Fruit fly (Drosophila melanogaster): Measurements from ENCODE around the gene CG9270.

The CG9270 gene

dm6 chr2L:20943148-20943547 is 9.2 kb upstream of the CG9270 start:
- TF ChIP-seq CG7045 (GFP tag; optimal IDR thresholded peaks at IDR 0.05) (no peak), CG7101 (tag; optimal IDR thresholded peaks at IDR 0.05) (no peak), CG5204 (GFP tag; optimal IDR thresholded peaks at IDR 0.05) (no peak), Mnt (GFP tag; optimal IDR thresholded peaks at IDR 0.05) (no peak), CG11617 (GFP tag; optimal IDR thresholded peaks at IDR 0.05) (no peak), CG1620 (GFP tag; optimal IDR thresholded peaks at IDR 0.05) (no peak), bab1 (GFP tag; optimal IDR thresholded peaks at IDR 0.05) (no peak), toe (GFP tag; optimal IDR thresholded peaks at IDR 0.05) (no peak), cnc (optimal IDR thresholded peaks at IDR 0.05) (no peak), tj (GFP tag; optimal IDR thresholded peaks at IDR 0.05) (no peak), kay (GFP tag; ENCODE audit: borderline replicate concordance) (no peak), cic (GFP tag; optimal IDR thresholded peaks at IDR 0.05) (no peak)

- TF ChIP-seq cic (GFP tag; optimal IDR thresholded peaks at IDR 0.05) (no peak), Crg-1 (GFP tag; optimal IDR thresholded peaks at IDR 0.05) (no peak), cnc (optimal IDR thresholded peaks at IDR 0.05) (no peak), tj (GFP tag; optimal IDR thresholded peaks at IDR 0.05) (no peak), CG7101 (tag; optimal IDR thresholded peaks at IDR 0.05) (no peak), toe (GFP tag; optimal IDR thresholded peaks at IDR 0.05) (no peak), CG11617 (GFP tag; optimal IDR thresholded peaks at IDR 0.05) (no peak)
Observed at dm6 chr2L:20942206-20942863, 8.4 kb upstream of the CG9270 start.

- TF ChIP-seq toe (GFP tag; optimal IDR thresholded peaks at IDR 0.05): no peak
- no peak for TF ChIP-seq kay (GFP tag; ENCODE audit: borderline replicate concordance)
- TF ChIP-seq ovo (GFP tag; optimal IDR thresholded peaks at IDR 0.05): no peak
Observed at dm6 chr2L:20940738-20941137, 6.8 kb upstream of the CG9270 start.

- TF ChIP-seq CG5204 (GFP tag; optimal IDR thresholded peaks at IDR 0.05) (no peak), Mnt (GFP tag; optimal IDR thresholded peaks at IDR 0.05) (no peak), CG7045 (GFP tag; optimal IDR thresholded peaks at IDR 0.05) (no peak), bab1 (GFP tag; optimal IDR thresholded peaks at IDR 0.05) (no peak), CG7101 (tag; optimal IDR thresholded peaks at IDR 0.05) (no peak), tj (GFP tag; optimal IDR thresholded peaks at IDR 0.05) (no peak), Crg-1 (GFP tag; optimal IDR thresholded peaks at IDR 0.05) (no peak), cic (GFP tag; optimal IDR thresholded peaks at IDR 0.05) (no peak), ovo (GFP tag; optimal IDR thresholded peaks at IDR 0.05) (no peak), CG11617 (GFP tag; optimal IDR thresholded peaks at IDR 0.05) (no peak), Clk (GFP tag; optimal IDR thresholded peaks at IDR 0.05) (no peak), pad (GFP tag; optimal IDR thresholded peaks at IDR 0.05) (no peak), toe (GFP tag; optimal IDR thresholded peaks at IDR 0.05) (no peak), CG14711 (tag; optimal IDR thresholded peaks at IDR 0.05) (no peak)
Observed at dm6 chr2L:20939632-20940031, 5.7 kb upstream of the CG9270 start.

dm6 chr2L:20937395-20937794 is 3.5 kb upstream of the CG9270 start:
- TF ChIP-seq Crg-1 (GFP tag; optimal IDR thresholded peaks at IDR 0.05) (no peak), bab1 (GFP tag; optimal IDR thresholded peaks at IDR 0.05) (no peak), cic (GFP tag; optimal IDR thresholded peaks at IDR 0.05) (no peak)

- TF ChIP-seq Clk (GFP tag; optimal IDR thresholded peaks at IDR 0.05): no peak
- TF ChIP-seq Crg-1 (GFP tag; optimal IDR thresholded peaks at IDR 0.05): no peak
- no peak for TF ChIP-seq cic (GFP tag; optimal IDR thresholded peaks at IDR 0.05)
- TF ChIP-seq tj (GFP tag; optimal IDR thresholded peaks at IDR 0.05): no peak
Observed at dm6 chr2L:20936420-20936819, 2.5 kb upstream of the CG9270 start.

- TF ChIP-seq Clk (GFP tag; optimal IDR thresholded peaks at IDR 0.05) (no peak), CG5204 (GFP tag; optimal IDR thresholded peaks at IDR 0.05) (no peak), CG33017 (tag; optimal IDR thresholded peaks at IDR 0.05) (no peak), cnc (optimal IDR thresholded peaks at IDR 0.05) (no peak), CG1620 (GFP tag; optimal IDR thresholded peaks at IDR 0.05) (no peak), CG11617 (GFP tag; optimal IDR thresholded peaks at IDR 0.05) (no peak), CG7101 (tag; optimal IDR thresholded peaks at IDR 0.05) (no peak), CG7045 (GFP tag; optimal IDR thresholded peaks at IDR 0.05) (no peak), tj (GFP tag; optimal IDR thresholded peaks at IDR 0.05) (no peak), toe (GFP tag; optimal IDR thresholded peaks at IDR 0.05) (no peak), pad (GFP tag; optimal IDR thresholded peaks at IDR 0.05) (no peak), Crg-1 (GFP tag; optimal IDR thresholded peaks at IDR 0.05) (no peak), CG12768 (GFP tag; optimal IDR thresholded peaks at IDR 0.05) (no peak), cic (GFP tag; optimal IDR thresholded peaks at IDR 0.05) (no peak), kay (GFP tag; ENCODE audit: borderline replicate concordance) (no peak), Hr96 (GFP tag; optimal IDR thresholded peaks at IDR 0.05) (no peak), bab1 (GFP tag; optimal IDR thresholded peaks at IDR 0.05) (no peak)
Observed at dm6 chr2L:20936061-20936390, 2.1 kb upstream of the CG9270 start.
